Worm (Caenorhabditis elegans) whole organism, early embryonic: ENCODE data around the gene ceh-86.

Experiments used
- F13C5.2 ChIP-seq: sonication (generic microtip); optimal IDR thresholded peaks from 2 replicates; lab custom pipeline; 2017; ENCODE audit warnings: mild to moderate bottlenecking, missing genetic modification characterization, inconsistent platforms, missing compliant biosample characterization
- aly-1 ChIP-seq: sonication (generic microtip); optimal IDR thresholded peaks from 2 replicates; lab custom pipeline; 2016; ENCODE audit warnings: missing genetic modification characterization, missing compliant biosample characterization
- ama-1 ChIP-seq: fragments of 150-350 bp; optimal IDR thresholded peaks from 2 replicates; lab custom pipeline; 2014
- ceh-36 ChIP-seq: sonication (generic microtip); optimal IDR thresholded peaks from 2 replicates; lab custom pipeline; 2016; ENCODE audit warnings: missing genetic modification characterization, inconsistent platforms, missing compliant biosample characterization
- ets-7 ChIP-seq: sonication (generic microtip); optimal IDR thresholded peaks from 2 replicates; lab custom pipeline; 2016; ENCODE audit warnings: missing genotype, missing genetic modification characterization, missing compliant biosample characterization
- hmg-4 ChIP-seq: fragments of 200-800 bp; sonication (Bioruptor generic); optimal IDR thresholded peaks from 2 replicates; lab custom pipeline; 2018; ENCODE audit warnings: mild to moderate bottlenecking, missing genetic modification characterization, missing compliant biosample characterization
- hnd-1 ChIP-seq: sonication (generic microtip); optimal IDR thresholded peaks from 2 replicates; lab custom pipeline; 2016; ENCODE audit warnings: missing genetic modification characterization, missing compliant biosample characterization
- scrt-1 ChIP-seq: fragments of 200-800 bp; sonication (Bioruptor generic); IDR thresholded peaks from 2 replicates; pipeline ENCODE4 v1.3.6; 2022; ENCODE audit warnings: missing genetic modification characterization, missing compliant biosample characterization
- tbx-11 ChIP-seq: fragments of 200-800 bp; sonication (Bioruptor generic); IDR thresholded peaks from 2 replicates; pipeline ENCODE4 v1.3.6; 2022; ENCODE audit warnings: missing genetic modification characterization, missing compliant biosample characterization
- tbx-37 ChIP-seq: fragments of 200-800 bp; sonication (Bioruptor generic); conservative IDR thresholded peaks from 2 replicates; pipeline ENCODE4 v1.3.6; 2022; ENCODE audit warnings: missing genetic modification reagents, missing genetic modification characterization, missing compliant biosample characterization
- tra-4 ChIP-seq: sonication (generic microtip); optimal IDR thresholded peaks from 2 replicates; lab custom pipeline; 2017; ENCODE audit warnings: missing genetic modification characterization, missing compliant biosample characterization

ce11 chrII:2393821-2394220 is 38.1 kb downstream of the ceh-86 start, which contains the start of gene F16G10.11:
- TF ChIP-seq ama-1 (lab: Kevin White, UChicago) (no peak), F13C5.2 (tag; lab: Kevin White, UChicago) (no peak), tbx-11 (GFP tag; lab: Robert Waterston, UW) (no peak), aly-1 (tag; lab: Kevin White, UChicago) (no peak), ceh-36 (tag; lab: Kevin White, UChicago) (no peak), tbx-37 (GFP tag; lab: Robert Waterston, UW) (no peak), scrt-1 (GFP tag; lab: Robert Waterston, UW) (no peak), ets-7 (tag; lab: Kevin White, UChicago) (no peak), hmg-4 (GFP tag; lab: Kevin White, UChicago) (no peak), hnd-1 (tag; lab: Kevin White, UChicago) (no peak), tra-4 (no peak)
